Worm (Caenorhabditis elegans): Measurements from ENCODE around the gene Y57G11C.38.
A peak's percentile ranks its signal among the peaks of the same experiment; 100 is the strongest.

Gene Y57G11C.38

ce11 chrIV:14883812-14884211 is 21.6 kb downstream of the Y57G11C.38 start (continued):
- TF ChIP-seq egl-43 (GFP tag; IDR thresholded peaks at IDR 0.05) (no peak), hmg-1.1 (GFP tag; IDR thresholded peaks at IDR 0.05) (no peak), ceh-62 (tag; optimal IDR thresholded peaks at IDR 0.05) (no peak), T26A8.4 (GFP tag; IDR thresholded peaks at IDR 0.05) (no peak), hlh-30 (tag; optimal IDR thresholded peaks at IDR 0.05; ENCODE audit: insufficient read depth) (no peak), skn-1 (tag; optimal IDR thresholded peaks at IDR 0.05) (no peak), nhr-25 (tag; optimal IDR thresholded peaks at IDR 0.05; ENCODE audit: borderline replicate concordance, insufficient read depth) (no peak), Y5F2A.4 (GFP tag; optimal IDR thresholded peaks at IDR 0.05) (no peak), daf-8 (GFP tag; IDR thresholded peaks at IDR 0.05) (no peak), zfp-3 (GFP tag; conservative IDR thresholded peaks at IDR 0.05) (no peak), madf-9 (GFP tag; conservative IDR thresholded peaks at IDR 0.05) (no peak), lin-1 (GFP tag; IDR thresholded peaks at IDR 0.05) (no peak; the same call in 1 of the 2 replicates), F37D6.2 (tag; optimal IDR thresholded peaks at IDR 0.05) (no peak), cey-2 (tag; optimal IDR thresholded peaks at IDR 0.05; ENCODE audit: borderline replicate concordance, insufficient read depth) (no peak), fkh-10 (GFP tag; optimal IDR thresholded peaks at IDR 0.05) (no peak), zag-1 (tag; optimal IDR thresholded peaks at IDR 0.05) (no peak), ctbp-1 (GFP tag; IDR thresholded peaks at IDR 0.05) (no peak), rbr-2 (tag; optimal IDR thresholded peaks at IDR 0.05) (no peak), lin-38 (GFP tag; IDR thresholded peaks at IDR 0.05) (no peak), hif-1 (tag; optimal IDR thresholded peaks at IDR 0.05) (peak in 1 of 2 experiments; percentile 81), zip-11 (GFP tag; IDR thresholded peaks at IDR 0.05) (no peak), pha-4 (GFP tag; IDR thresholded peaks at IDR 0.05) (no peak), pha-4 (tag; optimal IDR thresholded peaks at IDR 0.05) (no peak), dmd-6 (GFP tag; IDR thresholded peaks at IDR 0.05) (peak; percentile 87; the same call in 1 of the 2 replicates), set-16 (GFP tag; IDR thresholded peaks at IDR 0.05) (no peak), zfp-2 (tag; optimal IDR thresholded peaks at IDR 0.05) (no peak), T20F7.1 (GFP tag; optimal IDR thresholded peaks at IDR 0.05) (no peak), ceh-20 (GFP tag; IDR thresholded peaks at IDR 0.05) (no peak), php-3 (GFP tag; IDR thresholded peaks at IDR 0.05) (no peak), spr-1 (tag; optimal IDR thresholded peaks at IDR 0.05) (no peak), zip-2 (tag; optimal IDR thresholded peaks at IDR 0.05) (no peak), Y48G9A.11 (GFP tag; IDR thresholded peaks at IDR 0.05) (no peak), nhr-102 (tag; optimal IDR thresholded peaks at IDR 0.05) (peak; percentile 25), ceh-82 (tag; optimal IDR thresholded peaks at IDR 0.05) (no peak), jun-1 (tag; optimal IDR thresholded peaks at IDR 0.05) (no peak), tag-97 (GFP tag; IDR thresholded peaks at IDR 0.05) (no peak), aha-1 (tag) (peak; percentile 9), ztf-11 (tag; optimal IDR thresholded peaks at IDR 0.05) (no peak), ceh-28 (tag; optimal IDR thresholded peaks at IDR 0.05) (no peak), ztf-7 (tag; optimal IDR thresholded peaks at IDR 0.05) (peak; percentile 41), Y105C5A.15 (GFP tag; IDR thresholded peaks at IDR 0.05) (no peak), daf-16 (GFP tag; optimal IDR thresholded peaks at IDR 0.05) (no peak), daf-16 (tag; optimal IDR thresholded peaks at IDR 0.05) (peak; percentile 91), nhr-111 (GFP tag; optimal IDR thresholded peaks at IDR 0.05) (no peak), attf-4 (tag; optimal IDR thresholded peaks at IDR 0.05) (no peak), F44E2.7 (GFP tag; IDR thresholded peaks at IDR 0.05) (no peak), F10B5.3 (tag; optimal IDR thresholded peaks at IDR 0.05) (no peak), ZK337.2 (GFP tag; IDR thresholded peaks at IDR 0.05) (no peak), saeg-2 (GFP tag; IDR thresholded peaks at IDR 0.05) (no peak), lsy-2 (tag; optimal IDR thresholded peaks at IDR 0.05) (no peak), dve-1 (tag; optimal IDR thresholded peaks at IDR 0.05; ENCODE audit: insufficient read depth) (peak; percentile 90), nhr-10 (tag; optimal IDR thresholded peaks at IDR 0.05) (no peak)
